Fruit fly (Drosophila melanogaster): Measurements from ENCODE around the gene ppk18.

The ppk18 gene

dm6 chr2L:9779147-9779546 lies 8.4 kb upstream of the ppk18 start (continued):
- TF ChIP-seq eve (GFP tag; optimal IDR thresholded peaks at IDR 0.05) (no peak), danr (GFP tag; IDR thresholded peaks at IDR 0.05) (no peak), CG12155 (GFP tag; optimal IDR thresholded peaks at IDR 0.05) (peak; percentile 29), CG6272 (GFP tag; IDR thresholded peaks at IDR 0.05) (no peak), kni (GFP tag; optimal IDR thresholded peaks at IDR 0.05) (no peak), CG1603 (tag; optimal IDR thresholded peaks at IDR 0.05) (peak; percentile 5), CG5180 (GFP tag; optimal IDR thresholded peaks at IDR 0.05) (no peak), cas (GFP tag; IDR thresholded peaks at IDR 0.05) (no peak), CG43689 (GFP tag; IDR thresholded peaks at IDR 0.05) (no peak), fd3F (GFP tag; optimal IDR thresholded peaks at IDR 0.05) (peak; percentile 5), az2 (GFP tag; optimal IDR thresholded peaks at IDR 0.05) (peak; percentile 5), Eip74EF (GFP tag; optimal IDR thresholded peaks at IDR 0.05) (no peak), twi (tag; optimal IDR thresholded peaks at IDR 0.05) (no peak), Sin3A (optimal IDR thresholded peaks at IDR 0.05) (no peak), NC2α (GFP tag; optimal IDR thresholded peaks at IDR 0.05) (no peak), Bdp1 (GFP tag; optimal IDR thresholded peaks at IDR 0.05) (no peak), sr (GFP tag; IDR thresholded peaks at IDR 0.05) (no peak), seq (GFP tag; IDR thresholded peaks at IDR 0.05) (0 out of 2 replicates have a peak, but pooled peaks have one; percentile 41), CG10321 (GFP tag; IDR thresholded peaks at IDR 0.05) (no peak), CG7271 (tag; optimal IDR thresholded peaks at IDR 0.05) (no peak), CG3065 (GFP tag; optimal IDR thresholded peaks at IDR 0.05) (no peak), CG12071 (GFP tag; optimal IDR thresholded peaks at IDR 0.05) (no peak), mld (GFP tag; IDR thresholded peaks at IDR 0.05; ENCODE audit: partially characterized antibody) (no peak), her (GFP tag; optimal IDR thresholded peaks at IDR 0.05) (no peak), hb (GFP tag; IDR thresholded peaks at IDR 0.05; ENCODE audit: partially characterized antibody) (no peak), ash1 (GFP tag; optimal IDR thresholded peaks at IDR 0.05) (no peak), CoRest (tag; optimal IDR thresholded peaks at IDR 0.05) (peak; percentile 57), vvl (GFP tag; IDR thresholded peaks at IDR 0.05) (no peak), Lhr (GFP tag; optimal IDR thresholded peaks at IDR 0.05) (no peak), Sry-δ (GFP tag; optimal IDR thresholded peaks at IDR 0.05) (no peak), sob (GFP tag; IDR thresholded peaks at IDR 0.05) (0 out of 2 replicates have a peak, but pooled peaks have one; percentile 6), CG9437 (GFP tag; optimal IDR thresholded peaks at IDR 0.05) (peak; percentile 2), run (tag; optimal IDR thresholded peaks at IDR 0.05) (no peak), CG10267 (tag; optimal IDR thresholded peaks at IDR 0.05) (no peak), CG2116 (GFP tag; optimal IDR thresholded peaks at IDR 0.05) (no peak), CG9876 (GFP tag; optimal IDR thresholded peaks at IDR 0.05) (no peak), otp (GFP tag; IDR thresholded peaks at IDR 0.05) (no peak), tgo (GFP tag; IDR thresholded peaks at IDR 0.05) (no peak), CG8281 (tag; optimal IDR thresholded peaks at IDR 0.05) (no peak), pita (GFP tag; optimal IDR thresholded peaks at IDR 0.05) (no peak), Dref (GFP tag; IDR thresholded peaks at IDR 0.05) (no peak), Hand (GFP tag; optimal IDR thresholded peaks at IDR 0.05) (no peak), CG8478 (optimal IDR thresholded peaks at IDR 0.05) (no peak), Sox102F (GFP tag; optimal IDR thresholded peaks at IDR 0.05) (no peak), CG42726 (GFP tag; IDR thresholded peaks at IDR 0.05; ENCODE audit: partially characterized antibody) (no peak), lov (optimal IDR thresholded peaks at IDR 0.05) (no peak), lov (GFP tag; IDR thresholded peaks at IDR 0.05) (no peak), Doc2 (GFP tag; IDR thresholded peaks at IDR 0.05) (no peak), chif (GFP tag; optimal IDR thresholded peaks at IDR 0.05) (peak in 1 of 2 experiments; percentile 32), Dfd (GFP tag; optimal IDR thresholded peaks at IDR 0.05) (no peak), Xrp1 (GFP tag; IDR thresholded peaks at IDR 0.05) (peak; percentile 33; the same call in 1 of the 2 replicates), al (GFP tag; IDR thresholded peaks at IDR 0.05) (peak; percentile 26; the same call in 1 of the 2 replicates), nmo (GFP tag; optimal IDR thresholded peaks at IDR 0.05) (no peak)
